Fruit fly (Drosophila melanogaster) whole organism, embryonic: ENCODE measurements around the gene CG15390.

Experiments used
- Ada2b ChIP-seq: fragments of 200-800 bp; sonication (Bioruptor generic); IDR thresholded peaks from 2 replicates; pipeline ENCODE4 v1.3.6; 2022; ENCODE audit warnings: missing biosample characterization, missing genetic modification characterization
- CG11695 ChIP-seq: fragments of 200-800 bp; sonication (Bioruptor generic); IDR thresholded peaks from 3 replicates; pipeline ENCODE4 v1.3.6; 2022; ENCODE audit warnings: missing biosample characterization, missing genetic modification characterization
- CG12659 ChIP-seq: fragments of 200-800 bp; sonication (Bioruptor generic); optimal IDR thresholded peaks from 3 replicates; lab custom pipeline; 2017; ENCODE audit warnings: mild to moderate bottlenecking, missing biosample characterization, missing genetic modification reagents, missing genetic modification characterization
- CG12744 ChIP-seq: fragments of 200-800 bp; sonication (Bioruptor generic); optimal IDR thresholded peaks from 2 replicates; lab custom pipeline; 2016; ENCODE audit warnings: missing biosample characterization, missing genetic modification characterization
- CG12769 ChIP-seq: fragments of 200-800 bp; sonication (Bioruptor generic); optimal IDR thresholded peaks from 2 replicates; lab custom pipeline; 2019; ENCODE audit warnings: missing biosample characterization, mild to moderate bottlenecking, missing genetic modification characterization, moderate library complexity
- CG16863 ChIP-seq: fragments of 200-800 bp; sonication (Bioruptor generic); optimal IDR thresholded peaks from 3 replicates; lab custom pipeline; 2016; ENCODE audit warnings: missing biosample characterization, missing genetic modification characterization
- CG17568 ChIP-seq: fragments of 200-800 bp; sonication (Bioruptor generic); optimal IDR thresholded peaks from 2 replicates; lab custom pipeline; 2018; ENCODE audit warnings: missing biosample characterization, mild to moderate bottlenecking, missing genetic modification characterization, moderate library complexity
- CG17802 ChIP-seq: fragments of 200-800 bp; sonication (Bioruptor generic); optimal IDR thresholded peaks from 2 replicates; lab custom pipeline; 2018; ENCODE audit warnings: missing biosample characterization, mild to moderate bottlenecking, missing genetic modification characterization, moderate library complexity
- CG18619 ChIP-seq: fragments of 200-800 bp; sonication (Bioruptor generic); optimal IDR thresholded peaks from 3 replicates; lab custom pipeline; 2017; ENCODE audit warnings: missing biosample characterization, mild to moderate bottlenecking, missing genetic modification characterization
- CG2120 ChIP-seq: fragments of 200-800 bp; sonication (Bioruptor generic); optimal IDR thresholded peaks from 3 replicates; lab custom pipeline; 2016; ENCODE audit warnings: missing biosample characterization, missing genetic modification characterization
- CG2199 ChIP-seq: fragments of 200-800 bp; sonication (Bioruptor generic); IDR thresholded peaks from 3 replicates; pipeline ENCODE4 v1.3.6; 2022; ENCODE audit warnings: missing biosample characterization, missing genetic modification characterization
- CG30403 ChIP-seq: fragments of 200-800 bp; sonication (Bioruptor generic); optimal IDR thresholded peaks from 3 replicates; lab custom pipeline; 2016; ENCODE audit warnings: missing biosample characterization, missing genetic modification characterization
- CG32772 ChIP-seq: fragments of 200-800 bp; sonication (Bioruptor generic); IDR thresholded peaks from 2 replicates; pipeline ENCODE4 v1.3.6; 2022; ENCODE audit warnings: missing biosample characterization, missing genetic modification characterization
- CG33557 ChIP-seq: fragments of 200-800 bp; sonication (Bioruptor generic); optimal IDR thresholded peaks from 2 replicates; lab custom pipeline; 2019; ENCODE audit warnings: missing biosample characterization, mild to moderate bottlenecking, missing genetic modification characterization, moderate library complexity
- CG3995 ChIP-seq: fragments of 200-800 bp; sonication (Bioruptor generic); optimal IDR thresholded peaks from 3 replicates; lab custom pipeline; 2016; ENCODE audit warnings: missing biosample characterization, missing genetic modification characterization
- CG4617 ChIP-seq: fragments of 200-800 bp; sonication (Bioruptor generic); optimal IDR thresholded peaks from 3 replicates; lab custom pipeline; 2016; ENCODE audit warnings: missing biosample characterization, missing genetic modification characterization, borderline replicate concordance
- CG4707 ChIP-seq: fragments of 200-800 bp; sonication (Bioruptor generic); optimal IDR thresholded peaks from 2 replicates; lab custom pipeline; 2018; ENCODE audit warnings: missing biosample characterization, mild to moderate bottlenecking, missing genetic modification characterization, moderate library complexity
- CG4820 ChIP-seq: fragments of 200-800 bp; sonication (Bioruptor generic); optimal IDR thresholded peaks from 3 replicates; lab custom pipeline; 2016; ENCODE audit warnings: missing biosample characterization, missing genetic modification characterization
- CG5245 ChIP-seq: fragments of 200-800 bp; sonication (Bioruptor generic); optimal IDR thresholded peaks from 3 replicates; lab custom pipeline; 2016; ENCODE audit warnings: missing biosample characterization, missing genetic modification characterization
- CG7786 ChIP-seq: fragments of 200-800 bp; sonication (Bioruptor generic); optimal IDR thresholded peaks from 2 replicates; lab custom pipeline; 2016; ENCODE audit warnings: missing biosample characterization, missing genetic modification characterization
- CG8944 ChIP-seq: fragments of 200-800 bp; sonication (Bioruptor generic); optimal IDR thresholded peaks from 3 replicates; lab custom pipeline; 2016; ENCODE audit warnings: missing biosample characterization, missing genetic modification characterization
- CHES-1-like ChIP-seq: fragments of 200-800 bp; sonication (Bioruptor generic); optimal IDR thresholded peaks from 2 replicates; lab custom pipeline; 2016; ENCODE audit warnings: missing biosample characterization, missing genetic modification characterization
- CTCF ChIP-seq: fragments of 200-800 bp; sonication (Bioruptor generic); optimal IDR thresholded peaks from 2 replicates; lab custom pipeline; 2017; ENCODE audit warnings: missing biosample characterization, mild to moderate bottlenecking, missing genetic modification characterization, moderate library complexity
- Dad ChIP-seq: fragments of 200-800 bp; sonication (Bioruptor generic); optimal IDR thresholded peaks from 3 replicates; lab custom pipeline; 2016; ENCODE audit warnings: missing biosample characterization, missing genetic modification characterization
- Dbx ChIP-seq: fragments of 200-800 bp; sonication (Bioruptor generic); IDR thresholded peaks from 3 replicates; pipeline ENCODE4 v1.3.6; 2022; ENCODE audit warnings: missing biosample characterization, missing genetic modification characterization
- Doc3 ChIP-seq: fragments of 200-800 bp; sonication (Bioruptor generic); IDR thresholded peaks from 3 replicates; pipeline ENCODE4 v1.3.6; 2022; ENCODE audit warnings: missing biosample characterization, missing genetic modification characterization; ENCODE audit not compliant: partially characterized antibody
- H15 ChIP-seq: fragments of 200-800 bp; sonication (Bioruptor generic); IDR thresholded peaks from 3 replicates; pipeline ENCODE4 v1.3.6; 2022; ENCODE audit warnings: missing biosample characterization, missing genetic modification characterization
- MTF-1 ChIP-seq: fragments of 200-800 bp; sonication (Bioruptor generic); optimal IDR thresholded peaks from 2 replicates; lab custom pipeline; 2018; ENCODE audit warnings: missing biosample characterization, mild to moderate bottlenecking, missing genetic modification characterization, borderline replicate concordance
- Mrtf ChIP-seq: fragments of 200-800 bp; sonication (Bioruptor generic); IDR thresholded peaks from 3 replicates; pipeline ENCODE4 v1.3.6; 2022; ENCODE audit warnings: missing biosample characterization, missing genetic modification characterization
- NFAT ChIP-seq: fragments of 200-800 bp; sonication (Bioruptor generic); IDR thresholded peaks from 2 replicates; pipeline ENCODE4 v1.3.6; 2022; ENCODE audit warnings: missing biosample characterization, missing genetic modification characterization
- Nf-YB ChIP-seq: fragments of 200-800 bp; sonication (Bioruptor generic); optimal IDR thresholded peaks from 3 replicates; lab custom pipeline; 2019; ENCODE audit warnings: missing biosample characterization, mild to moderate bottlenecking, missing genetic modification characterization, moderate library complexity
- Sox102F ChIP-seq: fragments of 200-800 bp; sonication (Bioruptor generic); optimal IDR thresholded peaks from 2 replicates; lab custom pipeline; 2018; ENCODE audit warnings: missing biosample characterization, mild to moderate bottlenecking, missing genetic modification characterization, moderate library complexity
- TFAM ChIP-seq: fragments of 200-800 bp; sonication (Bioruptor generic); optimal IDR thresholded peaks from 2 replicates; lab custom pipeline; 2017; ENCODE audit warnings: missing biosample characterization, missing genetic modification characterization, inconsistent platforms
- Xbp1 ChIP-seq: fragments of 200-800 bp; sonication (Bioruptor generic); optimal IDR thresholded peaks from 3 replicates; lab custom pipeline; 2016; ENCODE audit warnings: missing biosample characterization, mild to moderate bottlenecking, missing genetic modification characterization
- ac ChIP-seq: fragments of 200-800 bp; sonication (Bioruptor generic); optimal IDR thresholded peaks from 3 replicates; lab custom pipeline; 2017; ENCODE audit warnings: missing biosample characterization, mild to moderate bottlenecking, missing genetic modification characterization
- al ChIP-seq: fragments of 200-800 bp; sonication (Bioruptor generic); IDR thresholded peaks from 2 replicates; pipeline ENCODE4 v1.3.6; 2022; ENCODE audit warnings: missing biosample characterization, missing genetic modification characterization
- bigmax ChIP-seq: fragments of 200-800 bp; sonication (Bioruptor generic); optimal IDR thresholded peaks from 2 replicates; lab custom pipeline; 2018; ENCODE audit warnings: missing biosample characterization, mild to moderate bottlenecking, missing genetic modification characterization
- btn ChIP-seq: fragments of 200-800 bp; sonication (Bioruptor generic); optimal IDR thresholded peaks from 2 replicates; lab custom pipeline; 2016; ENCODE audit warnings: missing biosample characterization, missing genetic modification characterization
- ci ChIP-seq: fragments of 200-800 bp; sonication (Bioruptor generic); IDR thresholded peaks from 3 replicates; pipeline ENCODE4 v1.3.6; 2022; ENCODE audit warnings: missing biosample characterization, missing genetic modification characterization
- fd3F ChIP-seq: fragments of 200-800 bp; sonication (Bioruptor generic); optimal IDR thresholded peaks from 2 replicates; lab custom pipeline; 2018; ENCODE audit warnings: missing biosample characterization, mild to moderate bottlenecking, missing genetic modification characterization, moderate library complexity
- gcm2 ChIP-seq: fragments of 200-800 bp; sonication (Bioruptor generic); optimal IDR thresholded peaks from 2 replicates; lab custom pipeline; 2016; ENCODE audit warnings: missing biosample characterization, missing genetic modification characterization
- gsb ChIP-seq: fragments of 200-800 bp; sonication (Bioruptor generic); IDR thresholded peaks from 2 replicates; pipeline ENCODE4 v1.3.6; 2022; ENCODE audit warnings: missing biosample characterization, missing genetic modification characterization
- hth ChIP-seq: fragments of >200 bp; optimal IDR thresholded peaks from 2 replicates; lab custom pipeline; 2017; ENCODE audit warnings: inconsistent platforms
- insv ChIP-seq, 2 experiments: fragments of 200-800 bp; sonication (Bioruptor generic); optimal IDR thresholded peaks; 3 replicates each; lab custom pipeline; 2016 to 2018; ENCODE audit warnings: missing biosample characterization in 2 of 2, missing genetic modification characterization in 2 of 2
- jumu ChIP-seq: fragments of 200-800 bp; sonication (Bioruptor generic); optimal IDR thresholded peaks from 3 replicates; lab custom pipeline; 2016; ENCODE audit warnings: missing biosample characterization, missing genetic modification characterization
- lola ChIP-seq, 3 experiments: fragments of >200 bp in 2 of 3; fragments of 200-800 bp in 1 of 3; sonication (Bioruptor generic) in 1 of 3; optimal IDR thresholded peaks; 2 replicates each; lab custom pipeline; 2017 to 2019; ENCODE audit warnings: missing biosample characterization in 3 of 3, missing genetic modification characterization in 3 of 3, mild to moderate bottlenecking in 1 of 3, moderate library complexity in 1 of 3
- lov ChIP-seq, 2 experiments: fragments of 200-800 bp in 1 of 2; fragments of >200 bp in 1 of 2; sonication (Bioruptor generic) in 1 of 2; IDR thresholded peaks in 1 of 2; optimal IDR thresholded peaks in 1 of 2; 2 replicates in 1 of 2; 3 replicates in 1 of 2; pipeline versions ENCODE4 v1.3.6 to Lab custom; 2017 to 2022; ENCODE audit warnings: missing biosample characterization in 1 of 2, missing genetic modification characterization in 1 of 2
- mld ChIP-seq: fragments of 200-800 bp; sonication (Bioruptor generic); IDR thresholded peaks from 3 replicates; pipeline ENCODE4 v1.3.6; 2022; ENCODE audit warnings: missing biosample characterization, missing genetic modification characterization; ENCODE audit not compliant: partially characterized antibody
- pros ChIP-seq: fragments of 200-800 bp; sonication (Bioruptor generic); optimal IDR thresholded peaks from 3 replicates; lab custom pipeline; 2019; ENCODE audit warnings: missing biosample characterization, mild to moderate bottlenecking, missing genetic modification characterization, moderate library complexity
- vnd ChIP-seq: fragments of 200-800 bp; sonication (Bioruptor generic); IDR thresholded peaks from 3 replicates; pipeline ENCODE4 v1.3.6; 2022; ENCODE audit warnings: missing biosample characterization, missing genetic modification characterization; ENCODE audit not compliant: partially characterized antibody

The CG15390 gene

DNA sequence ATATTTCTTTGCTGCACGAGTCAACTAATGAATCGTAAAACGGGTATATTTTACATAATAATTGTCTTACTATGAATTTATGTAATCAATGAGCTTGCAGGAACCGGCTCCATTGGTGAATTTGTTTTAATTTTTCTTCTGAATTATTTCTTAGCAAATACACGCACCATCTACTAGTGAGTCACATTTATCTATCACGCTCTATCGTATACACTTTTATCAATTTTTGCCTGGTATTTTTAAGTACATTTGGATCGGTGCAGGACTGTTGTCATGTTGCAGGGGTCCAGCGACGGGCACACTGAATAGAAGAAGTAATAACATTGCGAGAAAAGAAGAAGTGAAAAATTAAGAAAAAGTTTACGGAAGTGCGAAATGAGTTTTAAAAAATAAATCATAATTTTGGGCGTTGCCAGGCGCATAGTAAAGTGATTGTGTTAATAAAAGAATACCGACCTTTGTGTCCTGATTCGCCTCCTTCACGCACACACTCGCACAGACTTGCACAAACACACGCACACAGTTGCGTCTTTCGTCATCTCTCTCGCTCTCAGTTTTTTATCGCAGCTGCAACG lies 9.3 kb upstream of the CG15390 start, which contains the start of the genes Rab5 and Axud1 (continued):
- TF ChIP-seq TFAM (GFP tag; lab: Kevin White, UChicago) (no peak), CG12744 (GFP tag; lab: Kevin White, UChicago) (no peak), jumu (GFP tag; lab: Kevin White, UChicago) (no peak), CG33557 (GFP tag; lab: Kevin White, UChicago) (no peak), lola (GFP tag; optimal IDR thresholded peaks at IDR 0.05; lab: Kevin White, UChicago) (no peak), Ada2b (GFP tag; lab: Robert Waterston, UW) (no peak), CTCF (peak; percentile 37), CG3995 (GFP tag; lab: Kevin White, UChicago) (peak; percentile 88), CG32772 (GFP tag; lab: Robert Waterston, UW) (0 out of 2 replicates have a peak, but pooled peaks have one; percentile 15), Mrtf (GFP tag; lab: Robert Waterston, UW) (no peak), lov (optimal IDR thresholded peaks at IDR 0.05; lab: Kevin White, UChicago) (no peak), lov (GFP tag; IDR thresholded peaks at IDR 0.05; lab: Robert Waterston, UW) (no peak), btn (no peak), insv (GFP tag; optimal IDR thresholded peaks at IDR 0.05; lab: Kevin White, UChicago) (no peak), Doc3 (GFP tag; lab: Robert Waterston, UW) (no peak), CG2120 (no peak), vnd (GFP tag; lab: Robert Waterston, UW) (no peak), CG12769 (no peak), NFAT (no peak), fd3F (GFP tag; lab: Kevin White, UChicago) (no peak), Dbx (0 out of 3 replicates have a peak, but pooled peaks have one; percentile 38), Xbp1 (GFP tag; lab: Kevin White, UChicago) (peak; percentile 4), CG17568 (no peak), gsb (GFP tag; lab: Robert Waterston, UW) (no peak), CG11695 (GFP tag; lab: Robert Waterston, UW) (peak; percentile 34; the same call in 1 of the 3 replicates), hth (lab: Kevin White, UChicago) (no peak), H15 (GFP tag; lab: Robert Waterston, UW) (no peak), mld (GFP tag; lab: Robert Waterston, UW) (no peak), CG2199 (GFP tag; lab: Robert Waterston, UW) (no peak), CG16863 (no peak), al (GFP tag; lab: Robert Waterston, UW) (no peak), CG17802 (tag; lab: Kevin White, UChicago) (peak; percentile 11), CG4820 (GFP tag; lab: Kevin White, UChicago) (no peak), pros (no peak), Sox102F (no peak), CG30403 (GFP tag; lab: Kevin White, UChicago) (no peak), CG7786 (no peak), CG8944 (GFP tag; lab: Kevin White, UChicago) (no peak), ci (GFP tag; lab: Robert Waterston, UW) (0 out of 3 replicates have a peak, but pooled peaks have one; percentile 36), gcm2 (no peak), CHES-1-like (GFP tag; lab: Kevin White, UChicago) (no peak), CG4617 (GFP tag; lab: Kevin White, UChicago) (peak; percentile 92), ac (GFP tag; lab: Kevin White, UChicago) (no peak), Nf-YB (GFP tag; lab: Kevin White, UChicago) (peak; percentile 19), CG5245 (no peak), MTF-1 (no peak), CG4707 (GFP tag; lab: Kevin White, UChicago) (no peak), bigmax (GFP tag; lab: Kevin White, UChicago) (no peak), CG12659 (GFP tag; lab: Kevin White, UChicago) (peak; percentile 68), Dad (GFP tag; lab: Kevin White, UChicago) (no peak), CG18619 (GFP tag; lab: Kevin White, UChicago) (no peak)
